Worm (Caenorhabditis elegans) whole organism, young adult: Measurements from ENCODE around the gene flwr-1.
"Not testable (repeated sequence)": the region's sequence is repeated elsewhere in the genome, so short reads cannot be mapped to it uniquely, and the experiment has no call there.

Experiments
- C17E4.6 ChIP-seq: fragments of 200-800 bp; sonication (Bioruptor generic); IDR thresholded peaks from 2 replicates; pipeline ENCODE4 v1.3.6; 2022; ENCODE audit warnings: missing genetic modification reagents, missing genetic modification characterization, missing compliant biosample characterization
- D2030.7 ChIP-seq: fragments of 200-800 bp; sonication (Bioruptor generic); IDR thresholded peaks from 2 replicates; pipeline ENCODE4 v1.3.6; 2022; ENCODE audit warnings: missing genetic modification reagents, missing genetic modification characterization, missing compliant biosample characterization
- F10E7.11 ChIP-seq: sonication (generic microtip); optimal IDR thresholded peaks from 2 replicates; lab custom pipeline; 2017; ENCODE audit warnings: mild to moderate bottlenecking, missing genetic modification characterization, moderate library complexity, missing compliant biosample characterization
- F37B4.10 ChIP-seq: fragments of 200-800 bp; sonication (Bioruptor generic); IDR thresholded peaks from 2 replicates; pipeline ENCODE4 v1.3.6; 2022; ENCODE audit warnings: missing genetic modification characterization, missing compliant biosample characterization
- F49E8.2 ChIP-seq: sonication (generic microtip); optimal IDR thresholded peaks from 3 replicates; lab custom pipeline; 2017; ENCODE audit warnings: missing genetic modification characterization, mild to moderate bottlenecking, missing compliant biosample characterization, antibody characterized with exemption, moderate library complexity; ENCODE audit not compliant: insufficient read depth
- F52B5.7 ChIP-seq: sonication (generic microtip); optimal IDR thresholded peaks from 2 replicates; lab custom pipeline; 2016; ENCODE audit warnings: mild to moderate bottlenecking, missing genetic modification characterization, missing compliant biosample characterization
- F57A8.1 ChIP-seq: fragments of 200-800 bp; sonication (Bioruptor generic); optimal IDR thresholded peaks from 2 replicates; lab custom pipeline; 2018; ENCODE audit warnings: mild to moderate bottlenecking, missing genetic modification characterization, moderate library complexity, missing compliant biosample characterization
- Y53F4B.3 ChIP-seq: fragments of 200-800 bp; sonication (Bioruptor generic); IDR thresholded peaks from 2 replicates; pipeline ENCODE4 v1.3.6; 2022; ENCODE audit warnings: missing genetic modification reagents, missing genetic modification characterization, missing compliant biosample characterization
- Y53G8AR.9 ChIP-seq: fragments of 200-800 bp; sonication (Bioruptor generic); conservative IDR thresholded peaks from 2 replicates; pipeline ENCODE4 v1.3.6; 2022; ENCODE audit warnings: missing genetic modification reagents, missing genetic modification characterization, missing compliant biosample characterization
- akir-1 ChIP-seq: fragments of 200-800 bp; sonication (Bioruptor generic); optimal IDR thresholded peaks from 2 replicates; lab custom pipeline; 2018; ENCODE audit warnings: mild to moderate bottlenecking, missing genetic modification characterization, moderate library complexity, missing compliant biosample characterization
- atf-7 ChIP-seq: sonication (generic microtip); optimal IDR thresholded peaks from 2 replicates; lab custom pipeline; 2017; ENCODE audit warnings: mild to moderate bottlenecking, missing genetic modification characterization, missing compliant biosample characterization
- ceh-100 ChIP-seq: fragments of 200-800 bp; sonication (Bioruptor generic); IDR thresholded peaks from 2 replicates; pipeline ENCODE4 v1.3.6; 2022; ENCODE audit warnings: missing genetic modification reagents, missing genetic modification characterization, missing compliant biosample characterization
- chd-7 ChIP-seq: sonication (generic microtip); optimal IDR thresholded peaks from 2 replicates; lab custom pipeline; 2016; ENCODE audit warnings: mild to moderate bottlenecking, missing genetic modification characterization, moderate library complexity, missing compliant biosample characterization
- efl-1 ChIP-seq: fragments of 150-350 bp; optimal IDR thresholded peaks from 2 replicates; lab custom pipeline; 2014; ENCODE audit warnings: missing biosample characterization, missing genetic modification reagents, missing genetic modification characterization
- hmg-1.2 ChIP-seq: fragments of 200-800 bp; sonication (Bioruptor generic); IDR thresholded peaks from 2 replicates; pipeline ENCODE4 v1.3.6; 2022; ENCODE audit warnings: missing genetic modification reagents, missing genetic modification characterization, missing compliant biosample characterization
- let-526 ChIP-seq: fragments of 200-800 bp; sonication (Bioruptor generic); IDR thresholded peaks from 2 replicates; pipeline ENCODE4 v1.3.6; 2022; ENCODE audit warnings: missing genetic modification reagents, missing genetic modification characterization, missing compliant biosample characterization
- let-607 ChIP-seq, 2 experiments: fragments of 200-800 bp in 1 of 2; sonication (Bioruptor generic) in 1 of 2; sonication (generic microtip) in 1 of 2; optimal IDR thresholded peaks; 2 replicates each; lab custom pipeline; 2016 to 2018; ENCODE audit warnings: mild to moderate bottlenecking in 2 of 2, missing compliant biosample characterization in 2 of 2, missing genetic modification characterization in 2 of 2, moderate library complexity in 2 of 2, missing genotype in 1 of 2
- lir-1 ChIP-seq: fragments of 200-800 bp; sonication (Bioruptor generic); conservative IDR thresholded peaks from 2 replicates; pipeline ENCODE4 v1.3.6; 2022; ENCODE audit warnings: missing genetic modification reagents, missing genetic modification characterization, missing compliant biosample characterization
- madf-8 ChIP-seq: fragments of 200-800 bp; sonication (Bioruptor generic); conservative IDR thresholded peaks from 2 replicates; pipeline ENCODE4 v1.3.6; 2022; ENCODE audit warnings: missing genetic modification reagents, missing genetic modification characterization, missing compliant biosample characterization
- mcd-1 ChIP-seq: fragments of 200-800 bp; sonication (Bioruptor generic); IDR thresholded peaks from 2 replicates; pipeline ENCODE4 v1.3.6; 2022; ENCODE audit warnings: missing genetic modification reagents, missing genetic modification characterization, missing compliant biosample characterization
- mel-28 ChIP-seq: sonication (generic microtip); optimal IDR thresholded peaks from 2 replicates; lab custom pipeline; 2016; ENCODE audit warnings: borderline replicate concordance, mild to moderate bottlenecking, missing genetic modification characterization, missing compliant biosample characterization
- mxl-1 ChIP-seq: sonication (generic microtip); optimal IDR thresholded peaks from 2 replicates; lab custom pipeline; 2016; ENCODE audit warnings: missing genetic modification characterization, missing compliant biosample characterization
- nfya-2 ChIP-seq: fragments of 200-800 bp; sonication (Bioruptor generic); IDR thresholded peaks from 2 replicates; pipeline ENCODE4 v1.3.6; 2022; ENCODE audit warnings: missing genetic modification reagents, missing genetic modification characterization, missing compliant biosample characterization
- nfyb-1 ChIP-seq: fragments of 200-800 bp; sonication (Bioruptor generic); IDR thresholded peaks from 2 replicates; pipeline ENCODE4 v1.3.6; 2022; ENCODE audit warnings: missing genetic modification reagents, missing genetic modification characterization, missing compliant biosample characterization
- nhr-80 ChIP-seq: sonication (generic microtip); optimal IDR thresholded peaks from 2 replicates; lab custom pipeline; 2016; ENCODE audit warnings: missing genetic modification characterization, missing compliant biosample characterization
- nhr-90 ChIP-seq: sonication (generic microtip); optimal IDR thresholded peaks from 2 replicates; lab custom pipeline; 2016; ENCODE audit warnings: missing genotype, mild to moderate bottlenecking, missing genetic modification characterization, missing compliant biosample characterization
- pha-4 ChIP-seq: fragments of 150-350 bp; sonication (generic microtip); optimal IDR thresholded peaks from 2 replicates; lab custom pipeline; 2014; ENCODE audit warnings: missing biosample characterization, missing genetic modification reagents, missing genetic modification characterization
- sea-2 ChIP-seq: fragments of 200-800 bp; sonication (Bioruptor generic); IDR thresholded peaks from 2 replicates; pipeline ENCODE4 v1.3.6; 2022; ENCODE audit warnings: missing genetic modification characterization, missing compliant biosample characterization
- snpc-3.4 ChIP-seq: sonication (generic microtip); optimal IDR thresholded peaks from 2 replicates; lab custom pipeline; 2017; ENCODE audit warnings: missing genetic modification characterization, mild to moderate bottlenecking, missing compliant biosample characterization, antibody characterized with exemption, moderate library complexity, missing genotype, missing genetic modification reagents
- snpc-4 ChIP-seq, 5 experiments: fragments of 150-350 bp in 1 of 5; sonication (generic microtip) in 4 of 5; optimal IDR thresholded peaks; 2 replicates each; lab custom pipeline; 2014 to 2018; ENCODE audit warnings: missing genetic modification characterization in 5 of 5, missing biosample characterization in 3 of 5, antibody characterized with exemption in 2 of 5, mild to moderate bottlenecking in 2 of 5, missing compliant biosample characterization in 2 of 5, missing genotype in 2 of 5, moderate library complexity in 2 of 5, missing genetic modification reagents in 1 of 5
- unc-130 ChIP-seq: sonication (generic microtip); optimal IDR thresholded peaks from 2 replicates; lab custom pipeline; 2016; ENCODE audit warnings: missing genetic modification reagents, missing genetic modification characterization, missing compliant biosample characterization
- unc-62 ChIP-seq: fragments of 150-350 bp; optimal IDR thresholded peaks from 2 replicates; lab custom pipeline; 2014; ENCODE audit warnings: missing biosample characterization, missing genetic modification reagents, missing genetic modification characterization
- xnd-1 ChIP-seq: sonication (generic microtip); optimal IDR thresholded peaks from 2 replicates; lab custom pipeline; 2016; ENCODE audit warnings: missing genotype, missing genetic modification reagents, missing genetic modification characterization, missing compliant biosample characterization

flwr-1 gene

DNA sequence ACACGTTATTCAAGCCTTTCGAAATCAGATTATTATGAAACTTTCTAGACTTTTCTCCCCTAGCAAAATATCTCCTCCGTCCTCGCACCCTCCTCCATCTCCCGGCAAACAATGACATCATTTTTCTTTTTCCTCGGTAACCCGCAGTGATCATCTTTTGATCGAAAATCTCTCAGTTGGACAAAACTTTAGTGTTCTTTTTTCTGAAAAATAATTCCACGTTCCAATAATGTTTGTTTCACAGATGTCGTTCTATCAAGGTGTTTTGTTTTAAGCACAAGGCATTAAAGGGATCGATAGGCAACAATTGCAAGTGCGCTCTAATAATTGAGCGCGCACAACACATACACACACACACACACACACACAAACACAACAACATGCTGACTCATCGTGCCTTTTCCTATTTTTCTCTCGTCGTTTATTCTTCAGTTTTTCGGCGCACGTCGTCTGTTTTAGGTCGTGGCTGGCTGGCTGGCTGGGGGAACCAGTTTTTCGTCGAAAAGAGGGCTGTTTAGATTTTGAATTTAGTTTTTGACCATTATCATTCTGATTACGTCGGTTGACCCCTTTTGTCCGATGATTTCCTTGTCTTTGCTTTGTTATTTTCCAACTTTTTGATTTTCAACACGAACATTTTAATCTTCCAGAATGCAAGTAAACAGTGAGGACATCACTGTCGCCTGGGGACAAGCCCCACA lies 5.5 kb upstream of the flwr-1 start, which contains the start of gene F20D1.3 (continued):
- TF ChIP-seq let-526 (GFP tag; lab: Robert Waterston, UW), result no peak
- no peak for TF ChIP-seq pha-4 (tag; lab: Kevin White, UChicago)
- peak; percentile 40 for TF ChIP-seq nhr-80
- peak; percentile 90 for TF ChIP-seq atf-7 (tag; lab: Kevin White, UChicago)

DNA sequence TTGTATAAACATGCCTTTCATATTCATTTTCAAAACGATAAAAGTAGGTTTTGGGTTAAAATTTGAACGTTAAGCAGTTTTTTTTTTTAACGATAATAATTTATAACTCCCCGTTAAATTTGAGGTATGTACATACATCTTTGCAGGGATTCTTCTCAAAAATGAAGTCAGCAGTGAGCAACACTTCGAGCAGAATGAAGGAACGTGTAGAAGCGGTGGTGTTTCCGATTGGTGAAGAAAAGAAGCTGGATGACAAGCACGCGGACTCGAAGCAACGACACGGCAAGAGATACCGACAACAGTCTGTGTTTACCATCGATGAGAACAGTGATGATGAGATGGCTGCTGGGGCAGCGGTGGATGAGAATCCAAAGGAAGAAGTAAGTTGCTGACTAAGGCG lies 3.0 kb upstream of the flwr-1 start:
- TF ChIP-seq F10E7.11 (no peak), snpc-4 (GFP tag; optimal IDR thresholded peaks at IDR 0.05; lab: Kevin White, UChicago) (no peak), snpc-4 (tag; optimal IDR thresholded peaks at IDR 0.05; lab: Kevin White, UChicago) (no peak), mcd-1 (GFP tag; lab: Robert Waterston, UW) (no peak), efl-1 (GFP tag; lab: Kevin White, UChicago) (no peak), F57A8.1 (no peak), mel-28 (no peak), akir-1 (GFP tag; lab: Kevin White, UChicago) (no peak)
- TF ChIP-seq, all 124 proteins: peak for 0

DNA sequence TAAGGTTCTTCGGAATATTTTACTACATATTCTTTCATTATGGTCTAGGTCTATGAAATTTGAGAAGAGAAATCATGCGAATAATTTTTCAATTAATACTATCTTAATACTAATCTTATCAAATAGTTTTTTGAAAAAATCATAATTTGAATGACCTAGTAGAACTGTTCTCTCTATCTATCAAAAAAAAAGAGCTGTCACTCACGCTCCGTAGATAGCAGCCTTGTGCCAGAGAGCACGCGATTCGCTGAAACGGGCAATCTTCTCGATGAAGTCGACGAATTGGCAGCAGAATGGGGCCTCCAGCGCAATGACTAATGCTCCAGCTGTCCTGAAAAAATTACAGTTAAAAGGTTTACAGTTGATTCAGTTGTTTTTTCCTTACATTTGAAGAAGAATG lies 456 bp downstream of the flwr-1 start:
- TF ChIP-seq ceh-100 (GFP tag; lab: Robert Waterston, UW), result no peak
- no peak for TF ChIP-seq nfya-2 (GFP tag; lab: Robert Waterston, UW)
- TF ChIP-seq unc-62 (GFP tag; lab: Kevin White, UChicago), result no peak
- TF ChIP-seq nhr-80, result peak; percentile 73
- TF ChIP-seq Y53G8AR.9 (GFP tag; lab: Robert Waterston, UW), result 0 out of 2 replicates have a peak, but pooled peaks have one; percentile 39
- peak in 1 of 2 experiments; percentile 18 for TF ChIP-seq let-607 (tag; optimal IDR thresholded peaks at IDR 0.05; lab: Kevin White, UChicago)
- TF ChIP-seq, all 124 proteins: peak for 3

DNA sequence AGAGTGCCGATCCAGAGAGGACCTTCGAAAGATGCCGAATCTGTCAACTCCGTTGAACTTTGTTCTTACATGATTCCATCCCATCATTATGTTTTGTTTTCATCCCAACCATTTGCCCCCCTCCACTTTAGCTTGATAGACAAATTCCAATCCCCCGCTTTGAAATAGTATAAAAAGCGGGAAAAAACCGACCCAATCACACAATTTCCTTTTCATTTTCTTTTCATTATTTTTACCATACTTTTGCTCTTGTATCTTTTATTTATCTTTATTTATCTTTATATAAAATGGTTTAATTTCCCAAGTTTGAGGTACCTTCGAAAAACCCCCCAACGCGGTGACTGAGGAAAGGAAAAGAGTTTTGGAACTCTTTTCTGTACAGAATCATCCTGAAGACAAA lies 3.6 kb downstream of the flwr-1 start, which contains the start of gene F20D1.22:
Gene F20D1.22 (plus strand): TSS at position 301 of the 400 bp plus-strand sequence.
- not testable (repeated sequence) for TF ChIP-seq chd-7 (tag; lab: Kevin White, UChicago); unc-130 (GFP tag; lab: Kevin White, UChicago); mxl-1

DNA sequence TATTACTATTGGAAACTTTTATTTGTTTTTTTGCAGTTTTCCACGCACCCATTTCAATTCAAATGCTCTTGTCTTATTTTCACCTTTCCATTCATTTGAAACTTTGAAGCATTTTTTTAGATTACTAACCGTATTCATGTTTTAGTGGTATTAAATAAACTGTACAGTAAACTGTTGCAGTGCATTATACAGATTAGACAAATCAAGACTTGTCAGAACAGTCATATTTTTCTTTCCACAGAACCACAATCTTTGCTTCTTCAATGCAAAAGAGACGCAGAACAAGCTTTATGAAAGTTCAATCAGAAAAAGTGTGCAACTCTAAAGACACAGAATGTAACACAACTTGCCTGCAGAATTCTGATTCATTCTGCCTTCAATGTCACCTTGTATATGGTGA lies 4.3 kb downstream of the flwr-1 start, which contains the start of gene F45B8.5:
Gene F45B8.5 (plus strand): TSS at position 301 of the 400 bp plus-strand sequence.
- TF ChIP-seq hmg-1.2 (no peak), snpc-3.4 (tag; lab: Kevin White, UChicago) (no peak), F37B4.10 (GFP tag; lab: Robert Waterston, UW) (no peak), Y53F4B.3 (GFP tag; lab: Robert Waterston, UW) (no peak), D2030.7 (GFP tag; lab: Robert Waterston, UW) (no peak), madf-8 (GFP tag; lab: Robert Waterston, UW) (no peak), nhr-90 (no peak), sea-2 (GFP tag; lab: Robert Waterston, UW) (no peak), lir-1 (GFP tag; lab: Robert Waterston, UW) (no peak), nfyb-1 (GFP tag; lab: Robert Waterston, UW) (no peak), F49E8.2 (tag; lab: Kevin White, UChicago) (no peak), C17E4.6 (GFP tag; lab: Robert Waterston, UW) (no peak), F52B5.7 (tag; lab: Kevin White, UChicago) (no peak), F57A8.1 (no peak), xnd-1 (tag; lab: Kevin White, UChicago) (no peak), F10E7.11 (no peak)
- TF ChIP-seq, all 124 proteins: peak for 0
